Fruit fly (Drosophila melanogaster): ENCODE results near the gene Ent2.

DNA sequence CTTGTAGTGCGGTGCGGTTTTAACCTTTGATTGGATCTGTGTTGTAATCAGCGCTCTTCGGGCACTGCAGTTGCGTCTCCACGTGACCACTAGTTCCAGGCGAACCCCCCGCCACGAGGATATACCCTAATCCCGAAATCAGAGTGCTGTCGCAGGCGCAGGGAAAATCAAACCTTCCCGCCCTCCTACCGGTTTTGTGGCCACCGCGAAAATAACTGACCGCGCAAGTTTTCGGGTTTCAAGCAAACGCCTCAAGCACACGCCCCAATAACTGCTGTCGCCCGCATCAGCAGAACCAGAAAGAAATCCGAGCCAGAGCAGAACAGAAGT lies 198 bp downstream of the Ent2 start:
- no peak for TF ChIP-seq psq (optimal IDR thresholded peaks at IDR 0.05)
- no peak for TF ChIP-seq insv (optimal IDR thresholded peaks at IDR 0.05)
- no peak for TF ChIP-seq h (optimal IDR thresholded peaks at IDR 0.05)
- TF ChIP-seq Sin3A (optimal IDR thresholded peaks at IDR 0.05) = no peak
